Worm (Caenorhabditis elegans) whole organism, young adult: Measurements from ENCODE around the gene nlp-21.
A peak's percentile ranks its signal among the peaks of the same experiment; 100 is the strongest.

ENCODE experiments used
- B0261.1 ChIP-seq: sonication (generic microtip); optimal IDR thresholded peaks from 2 replicates; lab custom pipeline; 2016; ENCODE audit warnings: mild to moderate bottlenecking, missing genetic modification characterization, moderate library complexity, missing compliant biosample characterization
- C17E4.6 ChIP-seq: fragments of 200-800 bp; sonication (Bioruptor generic); IDR thresholded peaks from 2 replicates; pipeline ENCODE4 v1.3.6; 2022; ENCODE audit warnings: missing genetic modification reagents, missing genetic modification characterization, missing compliant biosample characterization
- D2030.7 ChIP-seq: fragments of 200-800 bp; sonication (Bioruptor generic); IDR thresholded peaks from 2 replicates; pipeline ENCODE4 v1.3.6; 2022; ENCODE audit warnings: missing genetic modification reagents, missing genetic modification characterization, missing compliant biosample characterization
- F10E7.11 ChIP-seq: sonication (generic microtip); optimal IDR thresholded peaks from 2 replicates; lab custom pipeline; 2017; ENCODE audit warnings: mild to moderate bottlenecking, missing genetic modification characterization, moderate library complexity, missing compliant biosample characterization
- F57A8.1 ChIP-seq: fragments of 200-800 bp; sonication (Bioruptor generic); optimal IDR thresholded peaks from 2 replicates; lab custom pipeline; 2018; ENCODE audit warnings: mild to moderate bottlenecking, missing genetic modification characterization, moderate library complexity, missing compliant biosample characterization
- K12H6.12 ChIP-seq: fragments of 200-800 bp; sonication (Bioruptor generic); optimal IDR thresholded peaks from 2 replicates; lab custom pipeline; 2018; ENCODE audit warnings: mild to moderate bottlenecking, missing genetic modification characterization, missing compliant biosample characterization
- Y53F4B.3 ChIP-seq: fragments of 200-800 bp; sonication (Bioruptor generic); IDR thresholded peaks from 2 replicates; pipeline ENCODE4 v1.3.6; 2022; ENCODE audit warnings: missing genetic modification reagents, missing genetic modification characterization, missing compliant biosample characterization
- akir-1 ChIP-seq: fragments of 200-800 bp; sonication (Bioruptor generic); optimal IDR thresholded peaks from 2 replicates; lab custom pipeline; 2018; ENCODE audit warnings: mild to moderate bottlenecking, missing genetic modification characterization, moderate library complexity, missing compliant biosample characterization
- ama-1 ChIP-seq, 3 experiments: fragments of 150-350 bp in 1 of 3; sonication (generic microtip) in 2 of 3; optimal IDR thresholded peaks; 2 replicates each; lab custom pipeline; 2014 to 2018; ENCODE audit warnings: missing biosample characterization in 2 of 3, missing genetic modification characterization in 2 of 3, missing genetic modification reagents in 2 of 3
- atf-7 ChIP-seq: sonication (generic microtip); optimal IDR thresholded peaks from 2 replicates; lab custom pipeline; 2017; ENCODE audit warnings: mild to moderate bottlenecking, missing genetic modification characterization, missing compliant biosample characterization
- ccch-3 ChIP-seq: fragments of 200-800 bp; sonication (Bioruptor generic); optimal IDR thresholded peaks from 2 replicates; lab custom pipeline; 2018; ENCODE audit warnings: mild to moderate bottlenecking, missing genetic modification characterization, missing compliant biosample characterization
- cebp-2 ChIP-seq: fragments of 200-800 bp; sonication (Bioruptor generic); IDR thresholded peaks from 2 replicates; pipeline ENCODE4 v1.3.6; 2022; ENCODE audit warnings: missing genetic modification characterization, missing compliant biosample characterization
- ceh-58 ChIP-seq: fragments of 200-800 bp; sonication (Bioruptor generic); IDR thresholded peaks from 2 replicates; pipeline ENCODE4 v1.3.6; 2022; ENCODE audit warnings: missing genetic modification characterization, missing compliant biosample characterization
- egl-44 ChIP-seq: fragments of 200-800 bp; sonication (Bioruptor generic); IDR thresholded peaks from 2 replicates; pipeline ENCODE4 v1.3.6; 2022; ENCODE audit warnings: missing genetic modification reagents, missing genetic modification characterization, missing compliant biosample characterization
- egrh-3 ChIP-seq: fragments of 200-800 bp; sonication (Bioruptor generic); IDR thresholded peaks from 2 replicates; pipeline ENCODE4 v1.3.6; 2022; ENCODE audit warnings: missing genetic modification reagents, missing genetic modification characterization, missing compliant biosample characterization
- ekl-4 ChIP-seq: fragments of 200-800 bp; sonication (Bioruptor generic); IDR thresholded peaks from 2 replicates; pipeline ENCODE4 v1.3.6; 2022; ENCODE audit warnings: missing genetic modification reagents, missing genetic modification characterization, missing compliant biosample characterization
- fkh-3 ChIP-seq: sonication (generic microtip); optimal IDR thresholded peaks from 2 replicates; lab custom pipeline; 2016; ENCODE audit warnings: mild to moderate bottlenecking, missing genetic modification characterization, missing compliant biosample characterization
- him-1 ChIP-seq: sonication (generic microtip); optimal IDR thresholded peaks from 2 replicates; lab custom pipeline; 2016; ENCODE audit warnings: missing genotype, missing genetic modification reagents, missing genetic modification characterization, missing compliant biosample characterization
- hsf-1 ChIP-seq: fragments of 200-800 bp; sonication (Bioruptor generic); IDR thresholded peaks from 2 replicates; pipeline ENCODE4 v1.3.6; 2022; ENCODE audit warnings: missing genetic modification reagents, missing genetic modification characterization, missing compliant biosample characterization
- lin-26 ChIP-seq: fragments of 200-800 bp; sonication (Bioruptor generic); IDR thresholded peaks from 2 replicates; pipeline ENCODE4 v1.3.6; 2022; ENCODE audit warnings: missing genetic modification reagents, missing genetic modification characterization, missing compliant biosample characterization
- lin-40 ChIP-seq: sonication (generic microtip); optimal IDR thresholded peaks from 2 replicates; lab custom pipeline; 2016; ENCODE audit warnings: missing genetic modification characterization, mild to moderate bottlenecking, missing compliant biosample characterization, missing genotype, missing genetic modification reagents
- madf-10 ChIP-seq: sonication (generic microtip); optimal IDR thresholded peaks from 2 replicates; lab custom pipeline; 2016; ENCODE audit warnings: mild to moderate bottlenecking, missing genetic modification characterization, missing compliant biosample characterization
- madf-6 ChIP-seq: fragments of 200-800 bp; sonication (Bioruptor generic); IDR thresholded peaks from 2 replicates; pipeline ENCODE4 v1.3.6; 2022; ENCODE audit warnings: missing genetic modification reagents, missing genetic modification characterization, missing compliant biosample characterization
- mcd-1 ChIP-seq: fragments of 200-800 bp; sonication (Bioruptor generic); IDR thresholded peaks from 2 replicates; pipeline ENCODE4 v1.3.6; 2022; ENCODE audit warnings: missing genetic modification reagents, missing genetic modification characterization, missing compliant biosample characterization
- mel-28 ChIP-seq: sonication (generic microtip); optimal IDR thresholded peaks from 2 replicates; lab custom pipeline; 2016; ENCODE audit warnings: borderline replicate concordance, mild to moderate bottlenecking, missing genetic modification characterization, missing compliant biosample characterization
- mes-4 ChIP-seq: sonication (generic microtip); optimal IDR thresholded peaks from 2 replicates; lab custom pipeline; 2016; ENCODE audit warnings: missing genotype, missing genetic modification characterization, missing compliant biosample characterization
- nfya-1 ChIP-seq: sonication (generic microtip); optimal IDR thresholded peaks from 2 replicates; lab custom pipeline; 2017; ENCODE audit warnings: antibody characterized with exemption, missing compliant biosample characterization, missing genetic modification characterization, borderline replicate concordance; ENCODE audit not compliant: insufficient read depth
- nhr-80 ChIP-seq: sonication (generic microtip); optimal IDR thresholded peaks from 2 replicates; lab custom pipeline; 2016; ENCODE audit warnings: missing genetic modification characterization, missing compliant biosample characterization
- rcor-1 ChIP-seq: fragments of 200-800 bp; sonication (Bioruptor generic); IDR thresholded peaks from 2 replicates; pipeline ENCODE4 v1.3.6; 2022; ENCODE audit warnings: missing genetic modification reagents, missing genetic modification characterization, missing compliant biosample characterization
- snpc-3.4 ChIP-seq: sonication (generic microtip); optimal IDR thresholded peaks from 2 replicates; lab custom pipeline; 2017; ENCODE audit warnings: missing genetic modification characterization, mild to moderate bottlenecking, missing compliant biosample characterization, antibody characterized with exemption, moderate library complexity, missing genotype, missing genetic modification reagents
- snpc-4 ChIP-seq, 5 experiments: fragments of 150-350 bp in 1 of 5; sonication (generic microtip) in 4 of 5; optimal IDR thresholded peaks; 2 replicates each; lab custom pipeline; 2014 to 2018; ENCODE audit warnings: missing genetic modification characterization in 5 of 5, missing biosample characterization in 3 of 5, antibody characterized with exemption in 2 of 5, mild to moderate bottlenecking in 2 of 5, missing compliant biosample characterization in 2 of 5, missing genotype in 2 of 5, moderate library complexity in 2 of 5, missing genetic modification reagents in 1 of 5
- somi-1 ChIP-seq: fragments of 200-800 bp; sonication (Bioruptor generic); optimal IDR thresholded peaks from 2 replicates; lab custom pipeline; 2018; ENCODE audit warnings: mild to moderate bottlenecking, missing genetic modification characterization, missing compliant biosample characterization
- sptf-2 ChIP-seq: fragments of 200-800 bp; sonication (Bioruptor generic); optimal IDR thresholded peaks from 2 replicates; lab custom pipeline; 2018; ENCODE audit warnings: mild to moderate bottlenecking, missing genetic modification characterization, missing compliant biosample characterization
- tlf-1 ChIP-seq: fragments of 200-800 bp; sonication (Bioruptor generic); optimal IDR thresholded peaks from 2 replicates; lab custom pipeline; 2018; ENCODE audit warnings: mild to moderate bottlenecking, missing genetic modification characterization, missing compliant biosample characterization
- zfh-2 ChIP-seq: fragments of 200-800 bp; sonication (Bioruptor generic); conservative IDR thresholded peaks from 2 replicates; pipeline ENCODE4 v1.3.6; 2022; ENCODE audit warnings: missing genetic modification reagents, missing genetic modification characterization, missing compliant biosample characterization

Gene nlp-21

ce11 chrIII:11371236-11371635 is 21.8 kb downstream of the nlp-21 start (continued):
- TF ChIP-seq lin-26 (GFP tag; lab: Robert Waterston, UW) (peak; percentile 94), egrh-3 (GFP tag; lab: Robert Waterston, UW) (no peak), madf-10 (peak; percentile 74), K12H6.12 (tag; lab: Kevin White, UChicago) (no peak), nhr-80 (peak; percentile 22), him-1 (tag; lab: Kevin White, UChicago) (peak; percentile 77)

DNA sequence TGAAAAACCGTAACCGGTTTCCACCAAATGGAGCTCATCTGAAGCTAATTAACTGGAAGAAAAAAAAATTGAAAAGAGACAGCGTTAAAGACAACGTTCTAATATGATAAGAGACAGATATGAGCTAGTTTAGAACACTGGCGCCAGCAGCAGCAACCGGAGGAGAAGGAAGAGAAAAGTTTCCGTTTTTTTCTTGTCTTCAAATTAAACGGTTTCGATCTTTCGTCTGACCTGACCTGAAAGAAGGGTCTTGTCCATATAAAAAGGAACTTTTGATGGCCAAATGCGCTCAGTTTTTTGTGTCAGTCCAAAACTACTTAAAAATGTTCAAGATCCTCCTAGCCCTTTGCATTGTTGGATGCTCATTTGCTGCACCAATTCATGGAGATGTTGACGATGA is 26.6 kb downstream of the nlp-21 start, which contains the start of gene T28D6.3:
Gene T28D6.3 (plus strand): TSS at position 301 of the 400 bp plus-strand sequence.
- TF ChIP-seq snpc-3.4 (tag; lab: Kevin White, UChicago) (no peak), mel-28 (no peak), cebp-2 (no peak), atf-7 (tag; lab: Kevin White, UChicago) (no peak), nfya-1 (tag; lab: Kevin White, UChicago) (no peak), somi-1 (no peak), akir-1 (GFP tag; lab: Kevin White, UChicago) (no peak), F57A8.1 (no peak), him-1 (tag; lab: Kevin White, UChicago) (no peak), lin-40 (tag; lab: Kevin White, UChicago) (no peak), D2030.7 (GFP tag; lab: Robert Waterston, UW) (no peak), tlf-1 (no peak), mes-4 (no peak), ccch-3 (GFP tag; lab: Kevin White, UChicago) (no peak)

ce11 chrIII:11362915-11363314 is 30.1 kb downstream of the nlp-21 start:
- TF ChIP-seq egl-44 (GFP tag; lab: Robert Waterston, UW) (no peak), egrh-3 (GFP tag; lab: Robert Waterston, UW) (peak; percentile 41; the same call in 1 of the 2 replicates), zfh-2 (GFP tag; lab: Robert Waterston, UW) (peak; percentile 90)

ce11 chrIII:11361394-11361793 is 31.7 kb downstream of the nlp-21 start:
- TF ChIP-seq K12H6.12 (tag; lab: Kevin White, UChicago) (no peak), zfh-2 (GFP tag; lab: Robert Waterston, UW) (peak; percentile 31; the same call in 1 of the 2 replicates)

- TF ChIP-seq snpc-4 (GFP tag; optimal IDR thresholded peaks at IDR 0.05; lab: Kevin White, UChicago) (no peak), snpc-4 (tag; optimal IDR thresholded peaks at IDR 0.05; lab: Kevin White, UChicago) (no peak), Y53F4B.3 (GFP tag; lab: Robert Waterston, UW) (no peak), ceh-58 (GFP tag; lab: Robert Waterston, UW) (no peak), B0261.1 (no peak), cebp-2 (no peak), hsf-1 (no peak), F10E7.11 (tag; lab: Kevin White, UChicago) (no peak), madf-6 (no peak), C17E4.6 (GFP tag; lab: Robert Waterston, UW) (no peak), D2030.7 (GFP tag; lab: Robert Waterston, UW) (no peak), mcd-1 (GFP tag; lab: Robert Waterston, UW) (no peak), ama-1 (optimal IDR thresholded peaks at IDR 0.05; lab: Kevin White, UChicago) (no peak), ama-1 (GFP tag; optimal IDR thresholded peaks at IDR 0.05; lab: Kevin White, UChicago) (no peak), ekl-4 (GFP tag; lab: Robert Waterston, UW) (no peak), rcor-1 (GFP tag; lab: Robert Waterston, UW) (no peak), sptf-2 (GFP tag; lab: Kevin White, UChicago) (no peak), fkh-3 (no peak)
These were observed 32.9 kb downstream of the nlp-21 start, which contains the start of gene T28D6.4 for ce11 chrIII:11360156-11360555. T28D6.4 (plus strand) TSS chrIII:11360456.
